Fruit fly (Drosophila melanogaster) whole organism, wandering third instar larva: Measurements from ENCODE around the gene Mtp.

ENCODE experiments used
- Abd-B ChIP-seq: fragments of >200 bp; optimal IDR thresholded peaks from 2 replicates; lab custom pipeline; 2017; ENCODE audit warnings: missing biosample characterization, missing genetic modification characterization
- Hnf4 ChIP-seq: fragments of 200-800 bp; sonication (Bioruptor generic); optimal IDR thresholded peaks from 2 replicates; lab custom pipeline; 2016; ENCODE audit warnings: missing biosample characterization, mild to moderate bottlenecking, missing genetic modification characterization
- N ChIP-seq: fragments of >200 bp; optimal IDR thresholded peaks from 2 replicates; lab custom pipeline; 2018; ENCODE audit warnings: missing biosample characterization, missing external identifiers, missing genetic modification characterization
- OdsH ChIP-seq: fragments of 200-800 bp; sonication (Bioruptor generic); optimal IDR thresholded peaks from 2 replicates; lab custom pipeline; 2016; ENCODE audit warnings: missing biosample characterization, mild to moderate bottlenecking, missing genetic modification characterization
- ey ChIP-seq: fragments of 200-800 bp; sonication (Bioruptor generic); optimal IDR thresholded peaks from 2 replicates; lab custom pipeline; 2016; ENCODE audit warnings: missing biosample characterization, missing genetic modification characterization
- rgr ChIP-seq: fragments of 200-800 bp; sonication (Bioruptor generic); optimal IDR thresholded peaks from 3 replicates; lab custom pipeline; 2016; ENCODE audit warnings: missing biosample characterization, mild to moderate bottlenecking, missing genetic modification characterization
- sage ChIP-seq: fragments of 200-800 bp; sonication (Bioruptor generic); optimal IDR thresholded peaks from 2 replicates; lab custom pipeline; 2016; ENCODE audit warnings: missing biosample characterization, mild to moderate bottlenecking, missing genetic modification characterization

dm6 chr2L:20935338-20936060 lies 12.8 kb upstream of the Mtp start:
- no peak for TF ChIP-seq Hnf4 (GFP tag; lab: Kevin White, UChicago)
- no peak for TF ChIP-seq Abd-B (GFP tag; lab: Kevin White, UChicago)
- peak; percentile 10 for TF ChIP-seq ey (GFP tag; lab: Kevin White, UChicago)
- no peak for TF ChIP-seq sage (GFP tag; lab: Kevin White, UChicago)
- no peak for TF ChIP-seq rgr (GFP tag; lab: Kevin White, UChicago)
- TF ChIP-seq N (GFP tag; lab: Kevin White, UChicago): no peak
- no peak for TF ChIP-seq OdsH
